Fruit fly (Drosophila melanogaster): ENCODE results near the gene FASN1.

The FASN1 gene

dm6 chr2L:3055710-3056447, 519 bp upstream of the FASN1 start (continued):
- TF ChIP-seq CG4328 (GFP tag; optimal IDR thresholded peaks at IDR 0.05) (no peak), CG31224 (GFP tag; IDR thresholded peaks at IDR 0.05) (no peak), tio (GFP tag; optimal IDR thresholded peaks at IDR 0.05) (peak; percentile 55), Atf6 (GFP tag; IDR thresholded peaks at IDR 0.05) (no peak), zf30C (GFP tag; optimal IDR thresholded peaks at IDR 0.05) (no peak), CG2712 (tag; optimal IDR thresholded peaks at IDR 0.05) (peak; percentile 13), nmo (GFP tag; optimal IDR thresholded peaks at IDR 0.05) (peak; percentile 56), lbe (GFP tag; optimal IDR thresholded peaks at IDR 0.05) (peak; percentile 5), CG18262 (tag; optimal IDR thresholded peaks at IDR 0.05) (peak; percentile 60), chif (GFP tag; optimal IDR thresholded peaks at IDR 0.05) (peak in 1 of 2 experiments; percentile 15), Sox100B (GFP tag; optimal IDR thresholded peaks at IDR 0.05) (no peak), E2f2 (GFP tag; IDR thresholded peaks at IDR 0.05) (peak; percentile 80), CG12104 (GFP tag; optimal IDR thresholded peaks at IDR 0.05) (peak; percentile 45), Chrac-16 (GFP tag; optimal IDR thresholded peaks at IDR 0.05) (peak; percentile 5), Opbp (GFP tag; IDR thresholded peaks at IDR 0.05; ENCODE audit: partially characterized antibody) (0 out of 3 replicates have a peak, but pooled peaks have one; percentile 52), CG18599 (GFP tag; optimal IDR thresholded peaks at IDR 0.05) (peak; percentile 62), CG31441 (GFP tag; IDR thresholded peaks at IDR 0.05) (peak; percentile 48), kay (GFP tag; optimal IDR thresholded peaks at IDR 0.05) (peak; percentile 49), Sin3A (optimal IDR thresholded peaks at IDR 0.05) (no peak), CG12942 (GFP tag; optimal IDR thresholded peaks at IDR 0.05) (peak; percentile 30), CG3407 (GFP tag; optimal IDR thresholded peaks at IDR 0.05) (no peak), CG17186 (GFP tag; optimal IDR thresholded peaks at IDR 0.05) (no peak), CG17612 (GFP tag; IDR thresholded peaks at IDR 0.05) (no peak), Mrtf (GFP tag; IDR thresholded peaks at IDR 0.05) (peak; percentile 41; the same call in 2 of the 3 replicates), cas (GFP tag; IDR thresholded peaks at IDR 0.05) (no peak), CG10979 (tag; optimal IDR thresholded peaks at IDR 0.05) (peak; percentile 28), CG12744 (GFP tag; optimal IDR thresholded peaks at IDR 0.05) (no peak), seq (GFP tag; IDR thresholded peaks at IDR 0.05) (peak; percentile 18; the same call in 1 of the 2 replicates), CG1832 (GFP tag; optimal IDR thresholded peaks at IDR 0.05) (no peak), CG32767 (GFP tag; IDR thresholded peaks at IDR 0.05) (no peak), Hmr (GFP tag; optimal IDR thresholded peaks at IDR 0.05) (peak; percentile 60), D19A (tag; optimal IDR thresholded peaks at IDR 0.05) (peak; percentile 94), dm (GFP tag; optimal IDR thresholded peaks at IDR 0.05) (no peak), luna (GFP tag; optimal IDR thresholded peaks at IDR 0.05) (no peak), Asciz (GFP tag; optimal IDR thresholded peaks at IDR 0.05) (no peak), phol (tag; optimal IDR thresholded peaks at IDR 0.05) (peak; percentile 45), CG12299 (tag; optimal IDR thresholded peaks at IDR 0.05) (no peak), Ssrp (tag; optimal IDR thresholded peaks at IDR 0.05) (peak; percentile 33), dysf (GFP tag; IDR thresholded peaks at IDR 0.05) (peak; percentile 53; the same call in 2 of the 3 replicates), dimm (GFP tag; IDR thresholded peaks at IDR 0.05) (no peak), Myb (GFP tag; optimal IDR thresholded peaks at IDR 0.05) (no peak), CG14441 (GFP tag; IDR thresholded peaks at IDR 0.05) (no peak), CG13296 (GFP tag; optimal IDR thresholded peaks at IDR 0.05) (no peak), CG6689 (GFP tag; IDR thresholded peaks at IDR 0.05) (peak; percentile 44), exex (tag; optimal IDR thresholded peaks at IDR 0.05) (peak; percentile 96), CG11695 (GFP tag; IDR thresholded peaks at IDR 0.05) (peak; percentile 24; the same call in 1 of the 3 replicates), corto (GFP tag; optimal IDR thresholded peaks at IDR 0.05) (no peak), Doc3 (GFP tag; IDR thresholded peaks at IDR 0.05; ENCODE audit: partially characterized antibody) (no peak), fru (optimal IDR thresholded peaks at IDR 0.05) (no peak), Lim3 (GFP tag; IDR thresholded peaks at IDR 0.05) (no peak)
